Worm (Caenorhabditis elegans): ENCODE data around the gene Y43F8B.10.

- TF ChIP-seq B0336.3 (GFP tag; IDR thresholded peaks at IDR 0.05) (no peak), Y79H2A.3 (GFP tag; conservative IDR thresholded peaks at IDR 0.05) (no peak), lsy-27 (tag; optimal IDR thresholded peaks at IDR 0.05; ENCODE audit: borderline replicate concordance, insufficient read depth) (no peak), snpc-4 (GFP tag; optimal IDR thresholded peaks at IDR 0.05) (no peak), snpc-4 (tag; optimal IDR thresholded peaks at IDR 0.05) (no peak), C17E4.6 (GFP tag; IDR thresholded peaks at IDR 0.05) (no peak), lag-1 (GFP tag; IDR thresholded peaks at IDR 0.05) (no peak), let-607 (tag; optimal IDR thresholded peaks at IDR 0.05) (no peak), hsf-1 (GFP tag; IDR thresholded peaks at IDR 0.05) (no peak), attf-6 (GFP tag; IDR thresholded peaks at IDR 0.05) (no peak), ztf-26 (tag; optimal IDR thresholded peaks at IDR 0.05) (no peak)
Measured at ce11 chrV:19477852-19478251, 3.6 kb downstream of the Y43F8B.10 start, which contains the start of gene Y43F8B.9.
